Fruit fly (Drosophila melanogaster): ENCODE data around the gene CG13693.

CG13693 gene

DNA sequence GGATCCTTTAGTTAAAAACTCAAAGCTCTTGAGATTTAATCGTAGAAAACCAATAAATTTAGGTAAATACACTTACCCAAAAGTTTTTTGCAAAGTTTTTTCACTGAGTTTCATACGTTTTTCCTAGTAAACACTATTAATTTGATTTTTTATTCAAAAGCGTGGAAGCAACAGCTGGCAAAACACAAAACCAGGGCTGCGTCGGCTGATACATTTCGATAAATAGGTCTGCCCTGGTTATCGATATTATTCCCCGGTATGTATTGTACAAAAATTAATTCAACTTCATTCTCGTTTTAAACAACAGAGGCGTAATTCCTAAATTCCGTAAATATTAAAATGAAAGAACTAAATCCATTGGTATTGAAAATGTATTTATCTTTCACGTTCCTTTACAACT lies 39.3 kb downstream of the CG13693 start, which contains the start of gene Dus1 (continued):
- TF ChIP-seq vvl (GFP tag; IDR thresholded peaks at IDR 0.05) (peak; percentile 75), nerfin-2 (GFP tag; IDR thresholded peaks at IDR 0.05; ENCODE audit: partially characterized antibody) (peak; percentile 65; the same call in 1 of the 2 replicates), Doc3 (GFP tag; IDR thresholded peaks at IDR 0.05; ENCODE audit: partially characterized antibody) (peak; percentile 68), CG8281 (tag; optimal IDR thresholded peaks at IDR 0.05) (no peak), CG5953 (GFP tag; IDR thresholded peaks at IDR 0.05) (no peak), phol (tag; optimal IDR thresholded peaks at IDR 0.05) (peak; percentile 18), scrt (GFP tag; optimal IDR thresholded peaks at IDR 0.05) (peak; percentile 94), CG17829 (tag; optimal IDR thresholded peaks at IDR 0.05) (peak; percentile 53), Sry-δ (GFP tag; optimal IDR thresholded peaks at IDR 0.05) (peak; percentile 60), oc (tag; optimal IDR thresholded peaks at IDR 0.05) (no peak), CG34422 (GFP tag; IDR thresholded peaks at IDR 0.05) (peak; percentile 49; the same call in 1 of the 3 replicates), CG13894 (tag; optimal IDR thresholded peaks at IDR 0.05) (peak; percentile 41), CG10267 (tag; optimal IDR thresholded peaks at IDR 0.05) (peak; percentile 57), CG14710 (tag; optimal IDR thresholded peaks at IDR 0.05) (peak; percentile 54), inv (GFP tag; IDR thresholded peaks at IDR 0.05; ENCODE audit: partially characterized antibody) (peak; percentile 52), Atf6 (GFP tag; IDR thresholded peaks at IDR 0.05) (no peak), sob (GFP tag; IDR thresholded peaks at IDR 0.05) (peak; percentile 20; the same call in 1 of the 2 replicates), nmo (GFP tag; optimal IDR thresholded peaks at IDR 0.05) (peak; percentile 2), insv (GFP tag; optimal IDR thresholded peaks at IDR 0.05) (no peak)

DNA sequence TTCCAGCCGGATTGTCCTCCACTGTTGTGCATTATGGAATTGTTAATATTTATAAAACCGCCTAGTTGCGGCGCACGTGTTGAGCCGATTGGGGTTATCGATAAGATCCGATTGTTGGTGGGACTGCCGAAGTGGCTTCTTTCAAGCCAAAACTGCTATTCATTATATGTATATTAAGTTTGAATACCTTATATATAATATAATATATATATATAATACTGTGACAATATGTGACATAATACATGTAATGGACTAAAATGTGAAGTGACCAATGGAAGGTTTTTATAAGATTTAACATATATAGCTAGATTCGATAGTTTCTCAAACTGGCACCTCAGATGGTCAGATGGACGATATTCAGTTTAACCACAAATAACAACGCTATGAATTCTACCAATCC lies 41.3 kb downstream of the CG13693 start, which contains the start of the genes mbm and CG11555:
Gene mbm, minus strand, starts transcription at position 113 of the 400 bp plus-strand sequence.
Gene CG11555, plus strand, starts transcription at position 234 of the 400 bp plus-strand sequence.
- TF ChIP-seq CG7357 (GFP tag; IDR thresholded peaks at IDR 0.05) = no peak
- TF ChIP-seq CG13424 (tag; optimal IDR thresholded peaks at IDR 0.05) = peak; percentile 48
- TF ChIP-seq CG10654 (GFP tag; optimal IDR thresholded peaks at IDR 0.05) = no peak
- peak; percentile 51; the same call in 1 of the 3 replicates for TF ChIP-seq CG16813 (GFP tag; IDR thresholded peaks at IDR 0.05; ENCODE audit: partially characterized antibody)
- no peak for TF ChIP-seq chinmo (GFP tag; IDR thresholded peaks at IDR 0.05; ENCODE audit: partially characterized antibody)
- TF ChIP-seq CG17359 (tag; optimal IDR thresholded peaks at IDR 0.05) = peak; percentile 31
- TF ChIP-seq BEAF-32 (GFP tag; optimal IDR thresholded peaks at IDR 0.05) = peak; percentile 58
- no peak for TF ChIP-seq ro (GFP tag; IDR thresholded peaks at IDR 0.05)
- TF ChIP-seq Dref (GFP tag; IDR thresholded peaks at IDR 0.05) = peak; percentile 70
- peak; percentile 67 for TF ChIP-seq trem (tag; optimal IDR thresholded peaks at IDR 0.05)
- TF ChIP-seq ssp (GFP tag; IDR thresholded peaks at IDR 0.05) = peak; percentile 9; the same call in 1 of the 2 replicates
- no peak for TF ChIP-seq ewg (GFP tag; optimal IDR thresholded peaks at IDR 0.05)
- TF ChIP-seq CG18476 (GFP tag; optimal IDR thresholded peaks at IDR 0.05) = no peak
- TF ChIP-seq Sox102F (GFP tag; optimal IDR thresholded peaks at IDR 0.05) = no peak
- TF ChIP-seq CG32532 (GFP tag; IDR thresholded peaks at IDR 0.05) = no peak
- peak; percentile 50 for TF ChIP-seq zen (tag; optimal IDR thresholded peaks at IDR 0.05)
- TF ChIP-seq CG32767 (GFP tag; IDR thresholded peaks at IDR 0.05) = no peak
- TF ChIP-seq CG15696 (tag; optimal IDR thresholded peaks at IDR 0.05) = peak; percentile 1
- TF ChIP-seq grau (tag; optimal IDR thresholded peaks at IDR 0.05) = peak; percentile 60
- peak; percentile 60 for TF ChIP-seq CoRest (tag; optimal IDR thresholded peaks at IDR 0.05)
- peak; percentile 10 for TF ChIP-seq Hr3 (GFP tag; optimal IDR thresholded peaks at IDR 0.05)
- no peak for TF ChIP-seq CG12071 (GFP tag; optimal IDR thresholded peaks at IDR 0.05)
- peak; percentile 21; the same call in 1 of the 3 replicates for TF ChIP-seq CG34422 (GFP tag; IDR thresholded peaks at IDR 0.05)
- peak; percentile 50 for TF ChIP-seq HLH4C (GFP tag; IDR thresholded peaks at IDR 0.05; ENCODE audit: partially characterized antibody)
- TF ChIP-seq CG30403 (GFP tag; optimal IDR thresholded peaks at IDR 0.05) = peak; percentile 8
- TF ChIP-seq scrt (GFP tag; optimal IDR thresholded peaks at IDR 0.05) = peak; percentile 64
- TF ChIP-seq CG17829 (tag; optimal IDR thresholded peaks at IDR 0.05) = peak; percentile 60
- TF ChIP-seq lilli (GFP tag; optimal IDR thresholded peaks at IDR 0.05) = no peak
- TF ChIP-seq CG11723 (GFP tag; optimal IDR thresholded peaks at IDR 0.05) = no peak
- TF ChIP-seq dmrt11E (tag; optimal IDR thresholded peaks at IDR 0.05) = peak; percentile 38
- peak; percentile 36 for TF ChIP-seq nerfin-1 (tag; optimal IDR thresholded peaks at IDR 0.05)
- peak; percentile 4 for TF ChIP-seq CG9817 (tag; optimal IDR thresholded peaks at IDR 0.05)

All from whole organism, embryonic.